Worm (Caenorhabditis elegans) whole organism, L4 larva: ENCODE results near the gene W02G9.3.

Source experiments
- D1046.2 ChIP-seq: fragments of 200-800 bp; sonication (Bioruptor generic); IDR thresholded peaks from 2 replicates; pipeline ENCODE4 v1.3.6; 2022; ENCODE audit warnings: missing genetic modification characterization, missing compliant biosample characterization
- ZK337.2 ChIP-seq: fragments of 200-800 bp; sonication (Bioruptor generic); IDR thresholded peaks from 2 replicates; pipeline ENCODE4 v1.3.6; 2022; ENCODE audit warnings: missing genetic modification reagents, missing genetic modification characterization, missing compliant biosample characterization
- arid-1 ChIP-seq: fragments of 200-800 bp; sonication (Bioruptor generic); conservative IDR thresholded peaks from 2 replicates; pipeline ENCODE4 v1.3.6; 2022; ENCODE audit warnings: missing genetic modification reagents, missing genetic modification characterization, missing compliant biosample characterization
- attf-4 ChIP-seq: sonication (generic microtip); optimal IDR thresholded peaks from 3 replicates; lab custom pipeline; 2017; ENCODE audit warnings: missing biosample characterization, missing genetic modification characterization
- ceh-62 ChIP-seq: sonication (generic microtip); optimal IDR thresholded peaks from 2 replicates; lab custom pipeline; 2017; ENCODE audit warnings: missing biosample characterization, missing genetic modification characterization
- cey-2 ChIP-seq: sonication (generic microtip); optimal IDR thresholded peaks from 3 replicates; lab custom pipeline; 2017; ENCODE audit warnings: missing genetic modification characterization, mild to moderate bottlenecking, missing compliant biosample characterization, antibody characterized with exemption, borderline replicate concordance; ENCODE audit not compliant: insufficient read depth
- daf-16 ChIP-seq, 3 experiments: sonication (generic microtip); optimal IDR thresholded peaks; 2 replicates each; lab custom pipeline; 2016 to 2017; ENCODE audit warnings: missing genetic modification characterization in 3 of 3, missing genetic modification reagents in 3 of 3, mild to moderate bottlenecking in 2 of 3, missing compliant biosample characterization in 2 of 3, missing biosample characterization in 1 of 3, moderate library complexity in 1 of 3
- dmd-9 ChIP-seq: fragments of 200-800 bp; sonication (Bioruptor generic); IDR thresholded peaks from 2 replicates; pipeline ENCODE4 v1.3.6; 2022; ENCODE audit warnings: missing genetic modification reagents, missing genetic modification characterization, missing compliant biosample characterization
- egl-27 ChIP-seq: sonication (generic microtip); optimal IDR thresholded peaks from 3 replicates; lab custom pipeline; 2017; ENCODE audit warnings: missing biosample characterization, missing genetic modification reagents, missing genetic modification characterization
- egl-43 ChIP-seq: fragments of 200-800 bp; sonication (Bioruptor generic); IDR thresholded peaks from 2 replicates; pipeline ENCODE4 v1.3.6; 2022; ENCODE audit warnings: missing genetic modification reagents, missing genetic modification characterization, missing compliant biosample characterization
- fkh-10 ChIP-seq: fragments of 150-350 bp; optimal IDR thresholded peaks from 2 replicates; lab custom pipeline; 2014; ENCODE audit warnings: missing biosample characterization, missing genetic modification reagents, missing genetic modification characterization
- hif-1 ChIP-seq, 2 experiments: sonication (generic microtip); optimal IDR thresholded peaks; 2 replicates each; lab custom pipeline; 2016 to 2017; ENCODE audit warnings: missing compliant biosample characterization in 2 of 2, missing genetic modification characterization in 2 of 2, missing genetic modification reagents in 2 of 2, missing genotype in 2 of 2, mild to moderate bottlenecking in 1 of 2
- lin-1 ChIP-seq: fragments of 200-800 bp; sonication (Bioruptor generic); IDR thresholded peaks from 2 replicates; pipeline ENCODE4 v1.3.6; 2022; ENCODE audit warnings: missing genetic modification reagents, missing genetic modification characterization, missing compliant biosample characterization
- lin-38 ChIP-seq: fragments of 200-800 bp; sonication (Bioruptor generic); IDR thresholded peaks from 2 replicates; pipeline ENCODE4 v1.3.6; 2022; ENCODE audit warnings: missing genetic modification reagents, missing genetic modification characterization, missing compliant biosample characterization
- lin-39 ChIP-seq: fragments of 150-350 bp; optimal IDR thresholded peaks from 2 replicates; lab custom pipeline; 2014; ENCODE audit warnings: missing biosample characterization, missing genetic modification reagents, missing genetic modification characterization
- lsy-2 ChIP-seq, 2 experiments: fragments of 150-350 bp in 1 of 2; sonication (generic microtip) in 1 of 2; optimal IDR thresholded peaks; 2 replicates each; lab custom pipeline; 2014 to 2017; ENCODE audit warnings: missing biosample characterization in 2 of 2, missing genetic modification characterization in 2 of 2
- madf-5 ChIP-seq, 2 experiments: fragments of 200-800 bp; sonication (Bioruptor generic); IDR thresholded peaks; 2 replicates each; pipeline ENCODE4 v1.3.6; 2022; ENCODE audit warnings: missing compliant biosample characterization in 2 of 2, missing genetic modification characterization in 2 of 2
- mes-2 ChIP-seq: sonication (generic microtip); optimal IDR thresholded peaks from 2 replicates; lab custom pipeline; 2016; ENCODE audit warnings: missing genotype, mild to moderate bottlenecking, missing genetic modification characterization, missing compliant biosample characterization; ENCODE audit not compliant: poor library complexity, severe bottlenecking
- mxl-2 ChIP-seq: fragments of 200-800 bp; sonication (Bioruptor generic); conservative IDR thresholded peaks from 2 replicates; pipeline ENCODE4 v1.3.6; 2022; ENCODE audit warnings: missing genetic modification reagents, missing genetic modification characterization, missing compliant biosample characterization
- nhr-102 ChIP-seq: sonication (generic microtip); optimal IDR thresholded peaks from 2 replicates; lab custom pipeline; 2016; ENCODE audit warnings: mild to moderate bottlenecking, missing genetic modification characterization, moderate library complexity, missing compliant biosample characterization
- nhr-237 ChIP-seq: sonication (generic microtip); optimal IDR thresholded peaks from 2 replicates; lab custom pipeline; 2017; ENCODE audit warnings: missing biosample characterization, missing genetic modification characterization
- nhr-28 ChIP-seq: fragments of 150-350 bp; optimal IDR thresholded peaks from 2 replicates; lab custom pipeline; 2014; ENCODE audit warnings: missing biosample characterization, missing genetic modification characterization
- nhr-41 ChIP-seq: fragments of 200-800 bp; sonication (Bioruptor generic); IDR thresholded peaks from 2 replicates; pipeline ENCODE4 v1.3.6; 2022; ENCODE audit warnings: missing genetic modification reagents, missing genetic modification characterization, missing compliant biosample characterization
- nhr-42 ChIP-seq: fragments of 200-800 bp; sonication (Bioruptor generic); IDR thresholded peaks from 2 replicates; pipeline ENCODE4 v1.3.6; 2022; ENCODE audit warnings: missing genetic modification characterization, missing compliant biosample characterization
- nhr-6 ChIP-seq: fragments of 150-350 bp; optimal IDR thresholded peaks from 2 replicates; lab custom pipeline; 2014; ENCODE audit warnings: missing biosample characterization, missing genetic modification characterization
- pha-4 ChIP-seq, 2 experiments: fragments of 150-350 bp in 1 of 2; fragments of 200-800 bp in 1 of 2; sonication (Bioruptor generic) in 1 of 2; IDR thresholded peaks in 1 of 2; optimal IDR thresholded peaks in 1 of 2; 2 replicates each; pipeline versions ENCODE4 v1.3.6 to Lab custom; 2014 to 2022; ENCODE audit warnings: missing genetic modification characterization in 2 of 2, missing genetic modification reagents in 2 of 2, missing biosample characterization in 1 of 2, missing compliant biosample characterization in 1 of 2
- rbr-2 ChIP-seq: sonication (generic microtip); optimal IDR thresholded peaks from 2 replicates; lab custom pipeline; 2016; ENCODE audit warnings: missing genotype, missing genetic modification characterization, missing compliant biosample characterization
- set-16 ChIP-seq: fragments of 200-800 bp; sonication (Bioruptor generic); IDR thresholded peaks from 2 replicates; pipeline ENCODE4 v1.3.6; 2022; ENCODE audit warnings: missing genetic modification reagents, missing genetic modification characterization, missing compliant biosample characterization
- spr-1 ChIP-seq: sonication (generic microtip); optimal IDR thresholded peaks from 2 replicates; lab custom pipeline; 2016; ENCODE audit warnings: mild to moderate bottlenecking, missing genetic modification characterization, missing compliant biosample characterization
- unc-39 ChIP-seq: sonication (generic microtip); optimal IDR thresholded peaks from 2 replicates; lab custom pipeline; 2017; ENCODE audit warnings: missing biosample characterization, missing genetic modification characterization
- unc-62 ChIP-seq, 3 experiments: fragments of 150-350 bp in 1 of 3; sonication (generic microtip); optimal IDR thresholded peaks in 2 of 3; peaks in 1 of 3; 1 replicate in 1 of 3; 2 replicates in 2 of 3; lab custom pipeline; 2014 to 2017; ENCODE audit warnings: missing biosample characterization in 3 of 3, missing genetic modification characterization in 3 of 3, missing genetic modification reagents in 3 of 3, missing genotype in 1 of 3
- zfp-2 ChIP-seq: sonication (generic microtip); optimal IDR thresholded peaks from 2 replicates; lab custom pipeline; 2016; ENCODE audit warnings: mild to moderate bottlenecking, missing genetic modification characterization, missing compliant biosample characterization

Gene W02G9.3

DNA sequence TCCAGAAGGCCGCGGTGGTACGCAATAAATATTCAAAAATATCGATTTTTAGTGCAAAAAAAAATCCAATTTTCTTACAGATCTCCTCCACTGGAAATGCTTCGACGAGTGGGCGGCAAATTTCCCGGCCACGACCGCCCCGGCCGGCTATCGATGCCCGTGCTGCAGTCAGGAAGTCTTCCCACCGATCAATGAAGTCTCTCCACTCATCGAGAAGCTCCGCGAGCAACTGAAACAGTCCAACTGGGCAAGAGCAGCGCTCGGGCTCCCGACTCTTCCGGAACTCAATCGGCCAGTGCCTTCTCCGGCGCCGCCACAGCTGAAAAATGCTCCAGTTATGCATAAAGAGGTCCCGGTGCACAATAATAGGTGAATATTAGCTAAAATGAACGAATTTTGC lies 23.1 kb downstream of the W02G9.3 start, which contains the start of gene Y45G12B.3:
Y45G12B.3 (minus strand) TSS at position 320 of the 400 bp plus-strand sequence.
- TF ChIP-seq egl-43 (GFP tag; lab: Robert Waterston, UW) (0 out of 2 replicates have a peak, but pooled peaks have one; percentile 35), set-16 (GFP tag; lab: Robert Waterston, UW) (peak; percentile 86), attf-4 (tag; lab: Kevin White, UChicago) (no peak)
- TF ChIP-seq, all 104 proteins: peak for 2

ce11 chrV:2697693-2698092 lies 24.9 kb downstream of the W02G9.3 start:
- no peak for TF ChIP-seq dmd-9 (GFP tag; lab: Robert Waterston, UW)
- no peak for TF ChIP-seq egl-27 (tag; lab: Kevin White, UChicago)
- TF ChIP-seq rbr-2 (tag; lab: Kevin White, UChicago) = no peak
- TF ChIP-seq cey-2 (tag; lab: Kevin White, UChicago) = no peak
- TF ChIP-seq D1046.2 (GFP tag; lab: Robert Waterston, UW) = no peak
- 0 out of 2 replicates have a peak, but pooled peaks have one; percentile 14 for TF ChIP-seq arid-1 (GFP tag; lab: Robert Waterston, UW)
- TF ChIP-seq attf-4 (tag; lab: Kevin White, UChicago) = no peak
- no peak for TF ChIP-seq ceh-62 (tag; lab: Kevin White, UChicago)
- TF ChIP-seq lin-38 (GFP tag; lab: Robert Waterston, UW) = peak; percentile 52
- TF ChIP-seq nhr-6 (tag; lab: Kevin White, UChicago) = no peak
- TF ChIP-seq madf-5 (GFP tag; IDR thresholded peaks at IDR 0.05; lab: Robert Waterston, UW) = no peak
- peak in 1 of 2 experiments; percentile 11 for TF ChIP-seq lsy-2 (tag; optimal IDR thresholded peaks at IDR 0.05; lab: Kevin White, UChicago)
- TF ChIP-seq lin-39 (tag; lab: Kevin White, UChicago) = no peak
- peak; percentile 24 for TF ChIP-seq mes-2 (tag; lab: Kevin White, UChicago)

DNA sequence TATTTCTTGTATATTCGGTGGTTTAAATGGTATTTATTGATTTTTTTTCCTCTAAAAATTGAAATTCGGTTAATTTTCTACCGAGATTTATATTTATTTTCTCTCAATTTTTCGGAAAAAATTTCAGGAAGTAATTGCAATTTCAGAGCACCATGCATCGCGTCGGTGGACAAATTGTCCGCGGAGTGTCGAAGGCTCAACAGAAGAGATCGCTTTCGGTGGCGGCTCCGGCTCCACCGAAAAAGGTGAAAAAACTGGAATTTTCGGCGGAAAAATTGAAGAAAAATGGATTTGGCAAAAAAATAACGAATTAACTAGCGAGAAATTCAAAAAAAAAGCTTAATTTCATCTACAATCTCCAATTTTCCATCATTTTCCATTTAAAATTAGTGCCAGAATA lies 26.0 kb downstream of the W02G9.3 start, which contains the start of gene nuo-5:
nuo-5 (plus strand) TSS at position 147 of the 400 bp plus-strand sequence.
- TF ChIP-seq ZK337.2 (GFP tag; lab: Robert Waterston, UW) = no peak
- TF ChIP-seq nhr-237 (tag; lab: Kevin White, UChicago) = no peak
- TF ChIP-seq lin-1 = no peak
- TF ChIP-seq lin-39 (tag; lab: Kevin White, UChicago) = no peak
- peak in 1 of 2 experiments; percentile 61 for TF ChIP-seq unc-62 (GFP tag; optimal IDR thresholded peaks at IDR 0.05 in 1 of 2; lab: Kevin White, UChicago)
- no peak for TF ChIP-seq unc-62 (tag; optimal IDR thresholded peaks at IDR 0.05; lab: Kevin White, UChicago)
- no peak for TF ChIP-seq mxl-2 (GFP tag; lab: Robert Waterston, UW)
- no peak for TF ChIP-seq nhr-42 (GFP tag; lab: Robert Waterston, UW)
- 0 out of 2 replicates have a peak, but pooled peaks have one; percentile 27 for TF ChIP-seq pha-4 (GFP tag; IDR thresholded peaks at IDR 0.05; lab: Robert Waterston, UW)
- TF ChIP-seq pha-4 (tag; optimal IDR thresholded peaks at IDR 0.05; lab: Kevin White, UChicago) = no peak
- no peak for TF ChIP-seq fkh-10 (GFP tag; lab: Kevin White, UChicago)
- no peak for TF ChIP-seq nhr-102 (tag; lab: Kevin White, UChicago)
- TF ChIP-seq nhr-28 (tag; lab: Kevin White, UChicago) = no peak
- TF ChIP-seq lin-38 (GFP tag; lab: Robert Waterston, UW) = 0 out of 2 replicates have a peak, but pooled peaks have one; percentile 18
- TF ChIP-seq hif-1 (tag; optimal IDR thresholded peaks at IDR 0.05; lab: Kevin White, UChicago) = no peak
- no peak for TF ChIP-seq cey-2 (tag; lab: Kevin White, UChicago)
- TF ChIP-seq spr-1 (tag; lab: Kevin White, UChicago) = no peak
- no peak for TF ChIP-seq unc-39 (tag; lab: Kevin White, UChicago)
- no peak for TF ChIP-seq daf-16 (GFP tag; optimal IDR thresholded peaks at IDR 0.05; lab: Kevin White, UChicago)
- TF ChIP-seq daf-16 (tag; optimal IDR thresholded peaks at IDR 0.05; lab: Kevin White, UChicago) = no peak
- no peak for TF ChIP-seq zfp-2
- TF ChIP-seq nhr-41 (GFP tag; lab: Robert Waterston, UW) = no peak
